Worm (Caenorhabditis elegans) whole organism, young adult: Measurements from ENCODE around the gene drd-1.

ENCODE experiments used
- B0035.1 ChIP-seq: sonication (generic microtip); optimal IDR thresholded peaks from 2 replicates; lab custom pipeline; 2016; ENCODE audit warnings: missing genetic modification characterization, mild to moderate bottlenecking, missing compliant biosample characterization, missing genotype, missing genetic modification reagents
- B0261.1 ChIP-seq: sonication (generic microtip); optimal IDR thresholded peaks from 2 replicates; lab custom pipeline; 2016; ENCODE audit warnings: mild to moderate bottlenecking, missing genetic modification characterization, moderate library complexity, missing compliant biosample characterization
- C06A6.2 ChIP-seq: fragments of 200-800 bp; sonication (Bioruptor generic); conservative IDR thresholded peaks from 2 replicates; pipeline ENCODE4 v1.3.6; 2022; ENCODE audit warnings: missing genetic modification characterization, missing compliant biosample characterization
- C17E4.6 ChIP-seq: fragments of 200-800 bp; sonication (Bioruptor generic); IDR thresholded peaks from 2 replicates; pipeline ENCODE4 v1.3.6; 2022; ENCODE audit warnings: missing genetic modification reagents, missing genetic modification characterization, missing compliant biosample characterization
- F49E8.2 ChIP-seq: sonication (generic microtip); optimal IDR thresholded peaks from 3 replicates; lab custom pipeline; 2017; ENCODE audit warnings: missing genetic modification characterization, mild to moderate bottlenecking, missing compliant biosample characterization, antibody characterized with exemption, moderate library complexity; ENCODE audit not compliant: insufficient read depth
- T07F8.4 ChIP-seq: sonication (generic microtip); optimal IDR thresholded peaks from 2 replicates; lab custom pipeline; 2016; ENCODE audit warnings: mild to moderate bottlenecking, missing genetic modification characterization, moderate library complexity, missing compliant biosample characterization
- T26A5.8 ChIP-seq: sonication (generic microtip); optimal IDR thresholded peaks from 2 replicates; lab custom pipeline; 2016; ENCODE audit warnings: missing genetic modification characterization, missing compliant biosample characterization
- Y53G8AR.9 ChIP-seq: fragments of 200-800 bp; sonication (Bioruptor generic); conservative IDR thresholded peaks from 2 replicates; pipeline ENCODE4 v1.3.6; 2022; ENCODE audit warnings: missing genetic modification reagents, missing genetic modification characterization, missing compliant biosample characterization
- Y56A3A.18 ChIP-seq: fragments of 200-800 bp; sonication (Bioruptor generic); IDR thresholded peaks from 2 replicates; pipeline ENCODE4 v1.3.6; 2022; ENCODE audit warnings: missing genetic modification reagents, missing genetic modification characterization, missing compliant biosample characterization
- Y79H2A.3 ChIP-seq: fragments of 200-800 bp; sonication (Bioruptor generic); conservative IDR thresholded peaks from 2 replicates; pipeline ENCODE4 v1.3.6; 2022; ENCODE audit warnings: missing genetic modification reagents, missing genetic modification characterization, missing compliant biosample characterization
- Y95B8A.8 ChIP-seq: fragments of 200-800 bp; sonication (Bioruptor generic); IDR thresholded peaks from 2 replicates; pipeline ENCODE4 v1.3.6; 2022; ENCODE audit warnings: missing genetic modification reagents, missing genetic modification characterization, missing compliant biosample characterization
- ama-1 ChIP-seq, 3 experiments: fragments of 150-350 bp in 1 of 3; sonication (generic microtip) in 2 of 3; optimal IDR thresholded peaks; 2 replicates each; lab custom pipeline; 2014 to 2018; ENCODE audit warnings: missing biosample characterization in 2 of 3, missing genetic modification characterization in 2 of 3, missing genetic modification reagents in 2 of 3
- attf-6 ChIP-seq: fragments of 200-800 bp; sonication (Bioruptor generic); IDR thresholded peaks from 2 replicates; pipeline ENCODE4 v1.3.6; 2022; ENCODE audit warnings: missing genetic modification reagents, missing genetic modification characterization, missing compliant biosample characterization
- ccch-3 ChIP-seq: fragments of 200-800 bp; sonication (Bioruptor generic); optimal IDR thresholded peaks from 2 replicates; lab custom pipeline; 2018; ENCODE audit warnings: mild to moderate bottlenecking, missing genetic modification characterization, missing compliant biosample characterization
- ceh-27 ChIP-seq: fragments of 200-800 bp; sonication (Bioruptor generic); optimal IDR thresholded peaks from 2 replicates; lab custom pipeline; 2018; ENCODE audit warnings: mild to moderate bottlenecking, missing genetic modification characterization, moderate library complexity, missing compliant biosample characterization
- ceh-91 ChIP-seq: fragments of 200-800 bp; sonication (Bioruptor generic); IDR thresholded peaks from 2 replicates; pipeline ENCODE4 v1.3.6; 2022; ENCODE audit warnings: missing genetic modification reagents, missing genetic modification characterization, missing compliant biosample characterization
- die-1 ChIP-seq: sonication (generic microtip); optimal IDR thresholded peaks from 2 replicates; lab custom pipeline; 2016; ENCODE audit warnings: missing genotype, mild to moderate bottlenecking, missing genetic modification characterization, missing compliant biosample characterization
- dpff-1 ChIP-seq: sonication (generic microtip); optimal IDR thresholded peaks from 2 replicates; lab custom pipeline; 2017; ENCODE audit warnings: mild to moderate bottlenecking, missing genetic modification characterization, missing compliant biosample characterization
- egrh-3 ChIP-seq: fragments of 200-800 bp; sonication (Bioruptor generic); IDR thresholded peaks from 2 replicates; pipeline ENCODE4 v1.3.6; 2022; ENCODE audit warnings: missing genetic modification reagents, missing genetic modification characterization, missing compliant biosample characterization
- fkh-3 ChIP-seq: sonication (generic microtip); optimal IDR thresholded peaks from 2 replicates; lab custom pipeline; 2016; ENCODE audit warnings: mild to moderate bottlenecking, missing genetic modification characterization, missing compliant biosample characterization
- him-1 ChIP-seq: sonication (generic microtip); optimal IDR thresholded peaks from 2 replicates; lab custom pipeline; 2016; ENCODE audit warnings: missing genotype, missing genetic modification reagents, missing genetic modification characterization, missing compliant biosample characterization
- lag-1 ChIP-seq: fragments of 200-800 bp; sonication (Bioruptor generic); IDR thresholded peaks from 2 replicates; pipeline ENCODE4 v1.3.6; 2022; ENCODE audit warnings: missing genetic modification reagents, missing genetic modification characterization, missing compliant biosample characterization
- let-526 ChIP-seq: fragments of 200-800 bp; sonication (Bioruptor generic); IDR thresholded peaks from 2 replicates; pipeline ENCODE4 v1.3.6; 2022; ENCODE audit warnings: missing genetic modification reagents, missing genetic modification characterization, missing compliant biosample characterization
- lsy-27 ChIP-seq: sonication (generic microtip); optimal IDR thresholded peaks from 2 replicates; lab custom pipeline; 2017; ENCODE audit warnings: missing genetic modification characterization, mild to moderate bottlenecking, missing compliant biosample characterization, antibody characterized with exemption, missing genotype, borderline replicate concordance; ENCODE audit not compliant: insufficient read depth
- madf-10 ChIP-seq: sonication (generic microtip); optimal IDR thresholded peaks from 2 replicates; lab custom pipeline; 2016; ENCODE audit warnings: mild to moderate bottlenecking, missing genetic modification characterization, missing compliant biosample characterization
- madf-8 ChIP-seq: fragments of 200-800 bp; sonication (Bioruptor generic); conservative IDR thresholded peaks from 2 replicates; pipeline ENCODE4 v1.3.6; 2022; ENCODE audit warnings: missing genetic modification reagents, missing genetic modification characterization, missing compliant biosample characterization
- mxl-1 ChIP-seq: sonication (generic microtip); optimal IDR thresholded peaks from 2 replicates; lab custom pipeline; 2016; ENCODE audit warnings: missing genetic modification characterization, missing compliant biosample characterization
- nfyb-1 ChIP-seq: fragments of 200-800 bp; sonication (Bioruptor generic); IDR thresholded peaks from 2 replicates; pipeline ENCODE4 v1.3.6; 2022; ENCODE audit warnings: missing genetic modification reagents, missing genetic modification characterization, missing compliant biosample characterization
- nhr-179 ChIP-seq: sonication (generic microtip); optimal IDR thresholded peaks from 2 replicates; lab custom pipeline; 2016; ENCODE audit warnings: mild to moderate bottlenecking, missing genetic modification characterization, missing compliant biosample characterization
- nhr-27 ChIP-seq: fragments of 200-800 bp; sonication (Bioruptor generic); optimal IDR thresholded peaks from 2 replicates; lab custom pipeline; 2018; ENCODE audit warnings: mild to moderate bottlenecking, missing genetic modification characterization, moderate library complexity, missing compliant biosample characterization
- nhr-80 ChIP-seq: sonication (generic microtip); optimal IDR thresholded peaks from 2 replicates; lab custom pipeline; 2016; ENCODE audit warnings: missing genetic modification characterization, missing compliant biosample characterization
- pbrm-1 ChIP-seq: fragments of 200-800 bp; sonication (Bioruptor generic); IDR thresholded peaks from 2 replicates; pipeline ENCODE4 v1.3.6; 2022; ENCODE audit warnings: missing genetic modification reagents, missing genetic modification characterization, missing compliant biosample characterization
- rcor-1 ChIP-seq: fragments of 200-800 bp; sonication (Bioruptor generic); IDR thresholded peaks from 2 replicates; pipeline ENCODE4 v1.3.6; 2022; ENCODE audit warnings: missing genetic modification reagents, missing genetic modification characterization, missing compliant biosample characterization
- rec-8 ChIP-seq, 2 experiments: sonication (generic microtip); optimal IDR thresholded peaks; 2 replicates each; lab custom pipeline; 2016; ENCODE audit warnings: mild to moderate bottlenecking in 2 of 2, missing genetic modification characterization in 2 of 2, missing genetic modification reagents in 2 of 2, missing genotype in 2 of 2, missing biosample characterization in 1 of 2, missing compliant biosample characterization in 1 of 2, moderate library complexity in 1 of 2
- repo-1 ChIP-seq: sonication (generic microtip); optimal IDR thresholded peaks from 2 replicates; lab custom pipeline; 2017; ENCODE audit warnings: mild to moderate bottlenecking, missing genetic modification characterization, missing compliant biosample characterization
- sdz-38 ChIP-seq: sonication (generic microtip); optimal IDR thresholded peaks from 2 replicates; lab custom pipeline; 2016; ENCODE audit warnings: missing genotype, missing genetic modification characterization, missing compliant biosample characterization
- snpc-1.1 ChIP-seq: sonication (generic microtip); optimal IDR thresholded peaks from 2 replicates; lab custom pipeline; 2017; ENCODE audit warnings: missing genetic modification characterization, mild to moderate bottlenecking, missing compliant biosample characterization, antibody characterized with exemption, moderate library complexity, missing genotype, missing genetic modification reagents; ENCODE audit not compliant: insufficient read depth
- snpc-1.3 ChIP-seq: sonication (generic microtip); optimal IDR thresholded peaks from 2 replicates; lab custom pipeline; 2017; ENCODE audit warnings: missing genetic modification characterization, mild to moderate bottlenecking, missing compliant biosample characterization, antibody characterized with exemption, moderate library complexity, missing genotype, missing genetic modification reagents; ENCODE audit not compliant: insufficient read depth
- somi-1 ChIP-seq: fragments of 200-800 bp; sonication (Bioruptor generic); optimal IDR thresholded peaks from 2 replicates; lab custom pipeline; 2018; ENCODE audit warnings: mild to moderate bottlenecking, missing genetic modification characterization, missing compliant biosample characterization
- tbp1 ChIP-seq: fragments of 200-800 bp; sonication (Bioruptor generic); optimal IDR thresholded peaks from 2 replicates; lab custom pipeline; 2018; ENCODE audit warnings: mild to moderate bottlenecking, missing genetic modification characterization, missing compliant biosample characterization
- unc-62 ChIP-seq: fragments of 150-350 bp; optimal IDR thresholded peaks from 2 replicates; lab custom pipeline; 2014; ENCODE audit warnings: missing biosample characterization, missing genetic modification reagents, missing genetic modification characterization
- zfh-2 ChIP-seq: fragments of 200-800 bp; sonication (Bioruptor generic); conservative IDR thresholded peaks from 2 replicates; pipeline ENCODE4 v1.3.6; 2022; ENCODE audit warnings: missing genetic modification reagents, missing genetic modification characterization, missing compliant biosample characterization
- ztf-25 ChIP-seq: fragments of 200-800 bp; sonication (Bioruptor generic); IDR thresholded peaks from 2 replicates; pipeline ENCODE4 v1.3.6; 2022; ENCODE audit warnings: missing genetic modification reagents, missing genetic modification characterization, missing compliant biosample characterization

Gene drd-1

DNA sequence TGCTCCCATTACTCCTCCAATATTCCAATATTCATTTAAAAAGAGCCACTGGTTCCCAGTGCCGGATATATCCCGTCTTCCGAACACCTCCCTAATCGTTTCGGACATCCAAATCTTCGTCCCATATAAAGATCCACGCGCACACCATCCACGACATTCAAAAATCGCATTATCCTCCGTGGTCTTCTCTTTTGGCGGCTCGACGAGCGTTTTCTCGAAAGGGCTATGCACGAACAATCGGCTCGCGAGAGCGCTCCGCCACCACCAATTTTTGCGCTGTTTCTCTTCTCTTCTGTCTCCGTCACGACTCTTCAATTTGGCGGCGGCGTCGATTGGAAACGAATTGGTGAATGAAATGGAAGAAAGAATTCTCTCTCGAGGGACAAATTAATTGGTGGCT is 34.6 kb upstream of the drd-1 start:
- TF ChIP-seq Y53G8AR.9 (GFP tag; lab: Robert Waterston, UW) (no peak), zfh-2 (GFP tag; lab: Robert Waterston, UW) (peak; percentile 61; the same call in 1 of the 2 replicates)

DNA sequence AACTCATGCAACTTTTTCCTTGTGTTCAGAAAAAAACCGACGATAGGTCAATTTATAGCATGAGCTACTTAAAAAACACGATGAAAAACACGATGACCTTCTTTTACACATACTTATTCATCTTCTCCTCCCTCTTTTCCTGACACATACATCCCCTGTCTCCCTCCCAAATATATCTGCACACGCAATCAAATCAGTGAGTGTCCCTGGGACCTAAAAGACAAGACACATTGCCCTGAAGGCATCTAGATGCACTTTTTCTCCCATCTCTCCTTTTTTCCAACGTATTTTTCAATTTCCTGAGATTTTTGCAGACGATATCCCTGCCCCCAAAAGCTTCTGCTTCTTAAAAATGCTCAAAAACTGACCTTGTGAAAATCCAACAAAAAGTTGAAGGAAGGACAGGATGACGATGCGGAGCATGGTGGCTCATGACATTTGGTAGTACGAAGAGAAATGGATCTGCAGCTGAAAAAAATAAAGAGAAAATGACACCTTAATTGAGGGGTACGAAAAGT is 33.6 kb upstream of the drd-1 start, which contains the start of gene C26D10.6:
TSS of gene C26D10.6 (minus strand) at position 468 of the 518 bp plus-strand sequence.
- TF ChIP-seq unc-62 (GFP tag; lab: Kevin White, UChicago) (no peak), ztf-25 (GFP tag; lab: Robert Waterston, UW) (no peak), Y79H2A.3 (no peak), rcor-1 (no peak), die-1 (no peak), B0035.1 (tag; lab: Kevin White, UChicago) (no peak), snpc-1.3 (tag; lab: Kevin White, UChicago) (no peak), him-1 (tag; lab: Kevin White, UChicago) (no peak), dpff-1 (tag; lab: Kevin White, UChicago) (no peak), lsy-27 (tag; lab: Kevin White, UChicago) (no peak), C06A6.2 (GFP tag; lab: Robert Waterston, UW) (no peak), snpc-1.1 (no peak), ceh-91 (GFP tag; lab: Robert Waterston, UW) (no peak), C17E4.6 (GFP tag; lab: Robert Waterston, UW) (no peak), F49E8.2 (tag; lab: Kevin White, UChicago) (no peak)

DNA sequence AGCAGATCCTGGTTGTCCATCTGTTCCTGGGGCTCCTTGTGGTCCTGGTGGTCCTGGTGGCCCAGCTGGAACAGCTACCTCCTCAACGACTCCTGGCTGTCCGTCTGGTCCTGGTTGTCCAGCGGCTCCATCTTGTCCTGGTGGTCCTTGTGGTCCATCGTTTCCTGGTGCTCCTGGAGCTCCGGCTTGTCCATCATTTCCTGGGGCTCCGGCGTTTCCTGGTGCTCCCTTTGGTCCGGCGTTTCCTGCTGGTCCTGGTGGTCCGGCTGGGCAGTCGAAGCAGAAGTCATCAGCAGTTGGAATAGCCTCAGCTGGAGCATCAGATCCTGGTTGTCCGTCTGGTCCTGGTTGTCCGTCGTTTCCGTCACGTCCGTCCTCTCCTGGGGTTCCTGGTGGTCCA is 29.4 kb upstream of the drd-1 start:
- no peak for TF ChIP-seq fkh-3
- TF ChIP-seq Y79H2A.3: no peak
- peak; percentile 80; the same call in 1 of the 2 replicates for TF ChIP-seq egrh-3 (GFP tag; lab: Robert Waterston, UW)
- TF ChIP-seq nhr-179 (tag; lab: Kevin White, UChicago): no peak
- TF ChIP-seq let-526 (GFP tag; lab: Robert Waterston, UW): no peak
- no peak for TF ChIP-seq madf-8 (GFP tag; lab: Robert Waterston, UW)
- TF ChIP-seq nfyb-1 (GFP tag; lab: Robert Waterston, UW): no peak
- no peak for TF ChIP-seq rec-8 (tag; optimal IDR thresholded peaks at IDR 0.05; lab: Kevin White, UChicago)
- TF ChIP-seq T07F8.4 (tag; lab: Kevin White, UChicago): no peak
- no peak for TF ChIP-seq B0035.1 (tag; lab: Kevin White, UChicago)
- no peak for TF ChIP-seq Y53G8AR.9 (GFP tag; lab: Robert Waterston, UW)
- peak; percentile 22 for TF ChIP-seq dpff-1 (tag; lab: Kevin White, UChicago)
- TF ChIP-seq mxl-1: no peak
- peak; percentile 75 for TF ChIP-seq zfh-2 (GFP tag; lab: Robert Waterston, UW)
- no peak for TF ChIP-seq nhr-80
- no peak for TF ChIP-seq lag-1 (GFP tag; lab: Robert Waterston, UW)
- TF ChIP-seq B0261.1 (tag; lab: Kevin White, UChicago): no peak

DNA sequence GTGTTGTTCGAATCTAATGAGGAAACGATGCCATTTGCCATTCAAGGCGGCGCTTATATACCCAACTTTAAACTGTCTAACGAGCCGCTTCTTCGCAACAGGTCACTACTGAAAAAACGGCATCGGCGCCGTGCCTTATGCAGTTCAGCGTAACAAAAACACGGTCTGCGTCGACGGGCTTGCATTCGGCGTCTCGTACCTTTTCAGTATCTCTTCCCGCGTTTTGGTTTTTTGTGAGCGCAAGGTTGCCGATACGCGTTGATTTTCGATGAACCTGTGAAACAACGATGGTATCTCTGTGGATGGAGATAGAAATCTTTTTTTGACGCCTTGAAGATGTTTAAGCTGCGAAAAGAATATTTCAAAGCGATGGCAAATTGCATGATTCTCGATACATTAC is 28.5 kb upstream of the drd-1 start, which contains the start of gene col-77:
TSS of gene col-77 (minus strand) at position 32 of the 400 bp plus-strand sequence.
- TF ChIP-seq nhr-27 (no peak), F49E8.2 (tag; lab: Kevin White, UChicago) (no peak), attf-6 (GFP tag; lab: Robert Waterston, UW) (no peak), repo-1 (tag; lab: Kevin White, UChicago) (no peak), T26A5.8 (tag; lab: Kevin White, UChicago) (no peak), sdz-38 (no peak), Y56A3A.18 (GFP tag; lab: Robert Waterston, UW) (no peak), Y95B8A.8 (no peak), ceh-27 (GFP tag; lab: Kevin White, UChicago) (no peak), C06A6.2 (GFP tag; lab: Robert Waterston, UW) (no peak), ccch-3 (no peak), pbrm-1 (GFP tag; lab: Robert Waterston, UW) (no peak), ama-1 (optimal IDR thresholded peaks at IDR 0.05; lab: Kevin White, UChicago) (no peak), ama-1 (GFP tag; optimal IDR thresholded peaks at IDR 0.05; lab: Kevin White, UChicago) (no peak), somi-1 (GFP tag; lab: Kevin White, UChicago) (no peak), madf-10 (no peak), nhr-80 (no peak), rec-8 (tag; optimal IDR thresholded peaks at IDR 0.05; lab: Kevin White, UChicago) (no peak), tbp1 (GFP tag; lab: Kevin White, UChicago) (no peak)
